Fruit fly (Drosophila melanogaster) whole organism, embryonic: ENCODE results near the gene CG32278.

ENCODE experiments used
- Adf1 ChIP-seq: fragments of 200-800 bp; sonication (Bioruptor generic); IDR thresholded peaks from 2 replicates; pipeline ENCODE4 v1.3.6; 2022; ENCODE audit warnings: missing biosample characterization, missing genetic modification characterization
- B-H2 ChIP-seq: fragments of 200-800 bp; sonication (Bioruptor generic); optimal IDR thresholded peaks from 2 replicates; lab custom pipeline; 2018; ENCODE audit warnings: missing biosample characterization, mild to moderate bottlenecking, missing genetic modification characterization
- BtbVII ChIP-seq: fragments of 200-800 bp; sonication (Bioruptor generic); optimal IDR thresholded peaks from 3 replicates; lab custom pipeline; 2017; ENCODE audit warnings: missing biosample characterization, mild to moderate bottlenecking, missing genetic modification characterization
- CG10431 ChIP-seq: fragments of 200-800 bp; sonication (Bioruptor generic); optimal IDR thresholded peaks from 3 replicates; lab custom pipeline; 2018; ENCODE audit warnings: missing biosample characterization, mild to moderate bottlenecking, missing genetic modification characterization
- CG12155 ChIP-seq: fragments of 200-800 bp; sonication (Bioruptor generic); optimal IDR thresholded peaks from 3 replicates; lab custom pipeline; 2016; ENCODE audit warnings: missing biosample characterization, missing genetic modification characterization
- CG12391 ChIP-seq: fragments of 200-800 bp; sonication (Bioruptor generic); optimal IDR thresholded peaks from 3 replicates; lab custom pipeline; 2018; ENCODE audit warnings: missing biosample characterization, mild to moderate bottlenecking, missing genetic modification characterization, moderate library complexity
- CG14050 ChIP-seq: fragments of 200-800 bp; sonication (Bioruptor generic); IDR thresholded peaks from 3 replicates; pipeline ENCODE4 v1.3.6; 2022; ENCODE audit warnings: missing biosample characterization, missing genetic modification characterization
- CG15269 ChIP-seq: fragments of 200-800 bp; sonication (Bioruptor generic); optimal IDR thresholded peaks from 2 replicates; lab custom pipeline; 2018; ENCODE audit warnings: missing biosample characterization, mild to moderate bottlenecking, missing genetic modification characterization, moderate library complexity
- CG1603 ChIP-seq: fragments of 200-800 bp; sonication (Bioruptor generic); optimal IDR thresholded peaks from 2 replicates; lab custom pipeline; 2019; ENCODE audit warnings: missing biosample characterization, mild to moderate bottlenecking, missing genetic modification characterization, moderate library complexity
- CG16813 ChIP-seq: fragments of 200-800 bp; sonication (Bioruptor generic); IDR thresholded peaks from 3 replicates; pipeline ENCODE4 v1.3.6; 2022; ENCODE audit warnings: missing biosample characterization, missing genetic modification characterization; ENCODE audit not compliant: partially characterized antibody
- CG18011 ChIP-seq: fragments of 200-800 bp; sonication (Bioruptor generic); optimal IDR thresholded peaks from 2 replicates; lab custom pipeline; 2017; ENCODE audit warnings: missing biosample characterization, missing genetic modification characterization, mild to moderate bottlenecking, moderate library complexity, missing genotype
- CG2875 ChIP-seq: fragments of 200-800 bp; sonication (Bioruptor generic); optimal IDR thresholded peaks from 2 replicates; lab custom pipeline; 2017; ENCODE audit warnings: missing biosample characterization, mild to moderate bottlenecking, missing genetic modification characterization, missing genetic modification reagents
- CG31441 ChIP-seq: fragments of 200-800 bp; sonication (Bioruptor generic); IDR thresholded peaks from 2 replicates; pipeline ENCODE4 v1.3.6; 2022; ENCODE audit warnings: missing biosample characterization, missing genetic modification characterization
- CG32532 ChIP-seq: fragments of 200-800 bp; sonication (Bioruptor generic); IDR thresholded peaks from 2 replicates; pipeline ENCODE4 v1.3.6; 2022; ENCODE audit warnings: missing biosample characterization, missing genetic modification characterization
- CG34422 ChIP-seq: fragments of 200-800 bp; sonication (Bioruptor generic); IDR thresholded peaks from 3 replicates; pipeline ENCODE4 v1.3.6; 2022; ENCODE audit warnings: missing biosample characterization, missing genetic modification characterization
- CG3995 ChIP-seq: fragments of 200-800 bp; sonication (Bioruptor generic); optimal IDR thresholded peaks from 3 replicates; lab custom pipeline; 2016; ENCODE audit warnings: missing biosample characterization, missing genetic modification characterization
- CG6689 ChIP-seq: fragments of 200-800 bp; sonication (Bioruptor generic); IDR thresholded peaks from 2 replicates; pipeline ENCODE4 v1.3.6; 2022; ENCODE audit warnings: missing biosample characterization, missing genetic modification characterization
- CG7556 ChIP-seq: fragments of 200-800 bp; sonication (Bioruptor generic); optimal IDR thresholded peaks from 2 replicates; lab custom pipeline; 2017; ENCODE audit warnings: missing biosample characterization, mild to moderate bottlenecking, missing genetic modification characterization
- CG7839 ChIP-seq: fragments of 200-800 bp; sonication (Bioruptor generic); optimal IDR thresholded peaks from 3 replicates; lab custom pipeline; 2018; ENCODE audit warnings: missing biosample characterization, mild to moderate bottlenecking, missing genetic modification characterization, moderate library complexity
- CG8944 ChIP-seq: fragments of 200-800 bp; sonication (Bioruptor generic); optimal IDR thresholded peaks from 3 replicates; lab custom pipeline; 2016; ENCODE audit warnings: missing biosample characterization, missing genetic modification characterization
- CoRest ChIP-seq: fragments of 200-800 bp; sonication (Bioruptor generic); optimal IDR thresholded peaks from 3 replicates; lab custom pipeline; 2018; ENCODE audit warnings: missing biosample characterization, mild to moderate bottlenecking, missing genetic modification characterization, moderate library complexity
- Dbx ChIP-seq: fragments of 200-800 bp; sonication (Bioruptor generic); IDR thresholded peaks from 3 replicates; pipeline ENCODE4 v1.3.6; 2022; ENCODE audit warnings: missing biosample characterization, missing genetic modification characterization
- Doc2 ChIP-seq: fragments of 200-800 bp; sonication (Bioruptor generic); IDR thresholded peaks from 2 replicates; pipeline ENCODE4 v1.3.6; 2022; ENCODE audit warnings: missing biosample characterization, missing genetic modification characterization
- Lim3 ChIP-seq: fragments of 200-800 bp; sonication (Bioruptor generic); IDR thresholded peaks from 2 replicates; pipeline ENCODE4 v1.3.6; 2022; ENCODE audit warnings: missing biosample characterization, missing genetic modification characterization
- Max ChIP-seq: fragments of 200-800 bp; sonication (Bioruptor generic); optimal IDR thresholded peaks from 2 replicates; lab custom pipeline; 2016; ENCODE audit warnings: missing biosample characterization, mild to moderate bottlenecking, missing genetic modification characterization
- Med ChIP-seq: fragments of 200-800 bp; sonication (Bioruptor generic); peaks from one replicate; lab custom pipeline; 2016; ENCODE audit warnings: missing biosample characterization, missing genetic modification characterization, mild to moderate bottlenecking, inconsistent platforms, moderate library complexity
- Neu2 ChIP-seq: fragments of 200-800 bp; sonication (Bioruptor generic); optimal IDR thresholded peaks from 3 replicates; lab custom pipeline; 2016; ENCODE audit warnings: missing biosample characterization, missing genetic modification characterization, borderline replicate concordance
- Nf-YA ChIP-seq: fragments of 200-800 bp; sonication (Bioruptor generic); IDR thresholded peaks from 2 replicates; pipeline ENCODE4 v1.3.6; 2022; ENCODE audit warnings: missing biosample characterization, missing genetic modification characterization
- Oaz ChIP-seq: fragments of 200-800 bp; sonication (Bioruptor generic); IDR thresholded peaks from 2 replicates; pipeline ENCODE4 v1.3.6; 2022; ENCODE audit warnings: missing biosample characterization, missing genetic modification characterization
- Sox100B ChIP-seq: fragments of 200-800 bp; sonication (Bioruptor generic); optimal IDR thresholded peaks from 3 replicates; lab custom pipeline; 2018; ENCODE audit warnings: missing biosample characterization, mild to moderate bottlenecking, missing genetic modification characterization
- Sox102F ChIP-seq: fragments of 200-800 bp; sonication (Bioruptor generic); optimal IDR thresholded peaks from 2 replicates; lab custom pipeline; 2018; ENCODE audit warnings: missing biosample characterization, mild to moderate bottlenecking, missing genetic modification characterization, moderate library complexity
- Sry-δ ChIP-seq: fragments of 200-800 bp; sonication (Bioruptor generic); optimal IDR thresholded peaks from 2 replicates; lab custom pipeline; 2016; ENCODE audit warnings: missing biosample characterization, missing genetic modification characterization
- Stat92E ChIP-seq, 3 experiments: fragments of >200 bp in 2 of 3; fragments of 200-800 bp in 1 of 3; sonication (Bioruptor generic) in 1 of 3; optimal IDR thresholded peaks; 2 replicates each; lab custom pipeline; 2017 to 2019; ENCODE audit warnings: missing biosample characterization in 3 of 3, missing genetic modification characterization in 3 of 3, mild to moderate bottlenecking in 1 of 3, moderate library complexity in 1 of 3
- croc ChIP-seq: fragments of 200-800 bp; sonication (Bioruptor generic); conservative IDR thresholded peaks from 3 replicates; pipeline ENCODE4 v1.3.6; 2022; ENCODE audit warnings: missing biosample characterization, missing genetic modification characterization
- hbn ChIP-seq: fragments of 200-800 bp; sonication (Bioruptor generic); IDR thresholded peaks from 2 replicates; pipeline ENCODE4 v1.3.6; 2022; ENCODE audit warnings: missing biosample characterization, missing genetic modification characterization; ENCODE audit not compliant: partially characterized antibody
- insv ChIP-seq, 2 experiments: fragments of 200-800 bp; sonication (Bioruptor generic); optimal IDR thresholded peaks; 3 replicates each; lab custom pipeline; 2016 to 2018; ENCODE audit warnings: missing biosample characterization in 2 of 2, missing genetic modification characterization in 2 of 2
- maf-S ChIP-seq: fragments of 200-800 bp; sonication (Bioruptor generic); optimal IDR thresholded peaks from 2 replicates; lab custom pipeline; 2016; ENCODE audit warnings: missing biosample characterization, missing genetic modification characterization
- onecut ChIP-seq: fragments of 200-800 bp; sonication (Bioruptor generic); IDR thresholded peaks from 2 replicates; pipeline ENCODE4 v1.3.6; 2022; ENCODE audit warnings: missing biosample characterization, missing genetic modification characterization
- pb ChIP-seq: fragments of 200-800 bp; sonication (Bioruptor generic); optimal IDR thresholded peaks from 3 replicates; lab custom pipeline; 2016; ENCODE audit warnings: missing biosample characterization, missing genetic modification characterization
- prd ChIP-seq, 3 experiments: fragments of >200 bp in 2 of 3; fragments of 200-800 bp in 1 of 3; sonication (Bioruptor generic) in 1 of 3; optimal IDR thresholded peaks in 2 of 3; IDR thresholded peaks in 1 of 3; 2 replicates in 2 of 3; 3 replicates in 1 of 3; pipeline versions ENCODE4 v1.3.6 to Lab custom; 2017 to 2022; ENCODE audit warnings: missing biosample characterization in 1 of 3, missing genetic modification characterization in 1 of 3
- pum ChIP-seq: fragments of 200-800 bp; sonication (Bioruptor generic); optimal IDR thresholded peaks from 2 replicates; lab custom pipeline; 2016; ENCODE audit warnings: missing biosample characterization, missing genetic modification characterization
- sim ChIP-seq: fragments of 200-800 bp; sonication (Bioruptor generic); IDR thresholded peaks from 2 replicates; pipeline ENCODE4 v1.3.6; 2022; ENCODE audit warnings: missing biosample characterization, missing genetic modification characterization
- sima ChIP-seq: fragments of 200-800 bp; sonication (Bioruptor generic); optimal IDR thresholded peaks from 2 replicates; lab custom pipeline; 2016; ENCODE audit warnings: missing biosample characterization, missing genetic modification characterization
- slp2 ChIP-seq: fragments of 200-800 bp; sonication (Bioruptor generic); optimal IDR thresholded peaks from 2 replicates; lab custom pipeline; 2016; ENCODE audit warnings: missing biosample characterization, missing genetic modification characterization
- trh ChIP-seq: fragments of 200-800 bp; sonication (Bioruptor generic); optimal IDR thresholded peaks from 2 replicates; lab custom pipeline; 2016; ENCODE audit warnings: missing biosample characterization, missing genetic modification characterization
- unpg ChIP-seq: fragments of 200-800 bp; sonication (Bioruptor generic); optimal IDR thresholded peaks from 3 replicates; lab custom pipeline; 2018; ENCODE audit warnings: missing biosample characterization, mild to moderate bottlenecking, missing genetic modification characterization, moderate library complexity
- zen ChIP-seq: fragments of 200-800 bp; sonication (Bioruptor generic); optimal IDR thresholded peaks from 3 replicates; lab custom pipeline; 2018; ENCODE audit warnings: missing biosample characterization, mild to moderate bottlenecking, missing genetic modification characterization, moderate library complexity

The CG32278 gene

dm6 chr3L:3197464-3197863, 28.4 kb downstream of the CG32278 start, which contains the start of gene CG14966 (continued):
- TF ChIP-seq sima (GFP tag; lab: Kevin White, UChicago) (no peak), trh (GFP tag; lab: Kevin White, UChicago) (no peak), CG1603 (tag; lab: Kevin White, UChicago) (peak; percentile 66), Doc2 (GFP tag; lab: Robert Waterston, UW) (no peak), insv (GFP tag; optimal IDR thresholded peaks at IDR 0.05; lab: Kevin White, UChicago) (no peak), CG3995 (peak; percentile 15), slp2 (GFP tag; lab: Kevin White, UChicago) (no peak), CG34422 (peak; percentile 87; the same call in 2 of the 3 replicates), maf-S (GFP tag; lab: Kevin White, UChicago) (no peak), croc (GFP tag; lab: Robert Waterston, UW) (no peak), CoRest (tag; lab: Kevin White, UChicago) (peak; percentile 45), CG18011 (no peak), CG7556 (GFP tag; lab: Kevin White, UChicago) (no peak), zen (no peak), BtbVII (GFP tag; lab: Kevin White, UChicago) (no peak), B-H2 (GFP tag; lab: Kevin White, UChicago) (peak; percentile 20), Lim3 (GFP tag; lab: Robert Waterston, UW) (no peak), CG6689 (GFP tag; lab: Robert Waterston, UW) (no peak), CG7839 (tag; lab: Kevin White, UChicago) (peak; percentile 23), pum (GFP tag; lab: Kevin White, UChicago) (peak; percentile 38), CG15269 (tag; lab: Kevin White, UChicago) (peak; percentile 12), CG16813 (GFP tag; lab: Robert Waterston, UW) (peak; percentile 91), Dbx (GFP tag; lab: Robert Waterston, UW) (peak; percentile 57; the same call in 2 of the 3 replicates), CG8944 (GFP tag; lab: Kevin White, UChicago) (no peak), Sox102F (GFP tag; lab: Kevin White, UChicago) (no peak), Med (GFP tag; lab: Kevin White, UChicago) (peak; percentile 89), Max (peak; percentile 36), CG10431 (GFP tag; lab: Kevin White, UChicago) (peak; percentile 89), Stat92E (GFP tag; optimal IDR thresholded peaks at IDR 0.05; lab: Kevin White, UChicago) (peak in 1 of 3 experiments; percentile 80), Oaz (no peak), CG32532 (GFP tag; lab: Robert Waterston, UW) (peak; percentile 68), CG12391 (peak; percentile 33), Sry-δ (peak; percentile 96), pb (no peak), Adf1 (GFP tag; lab: Robert Waterston, UW) (no peak), sim (GFP tag; lab: Robert Waterston, UW) (no peak), CG12155 (GFP tag; lab: Kevin White, UChicago) (peak; percentile 32), Sox100B (GFP tag; lab: Kevin White, UChicago) (no peak), unpg (GFP tag; lab: Kevin White, UChicago) (peak; percentile 4), prd (optimal IDR thresholded peaks at IDR 0.05; lab: Kevin White, UChicago) (no peak), prd (GFP tag; IDR thresholded peaks at IDR 0.05; lab: Robert Waterston, UW) (0 out of 3 replicates have a peak, but pooled peaks have one; percentile 8), CG31441 (GFP tag; lab: Robert Waterston, UW) (no peak), onecut (GFP tag; lab: Robert Waterston, UW) (no peak), CG2875 (GFP tag; lab: Kevin White, UChicago) (no peak), Nf-YA (GFP tag; lab: Robert Waterston, UW) (no peak), Neu2 (GFP tag; lab: Kevin White, UChicago) (no peak), CG14050 (GFP tag; lab: Robert Waterston, UW) (no peak), hbn (peak; percentile 85)
- TF ChIP-seq, all 482 proteins: peak for 176
